Worm (Caenorhabditis elegans) whole organism, L4 larva: ENCODE data around the gene nspa-2.

Experiments used
- D1046.2 ChIP-seq: fragments of 200-800 bp; sonication (Bioruptor generic); IDR thresholded peaks from 2 replicates; pipeline ENCODE4 v1.3.6; 2022; ENCODE audit warnings: missing genetic modification characterization, missing compliant biosample characterization
- F10B5.3 ChIP-seq: sonication (generic microtip); optimal IDR thresholded peaks from 2 replicates; lab custom pipeline; 2016; ENCODE audit warnings: mild to moderate bottlenecking, missing genetic modification characterization, missing compliant biosample characterization
- F44E2.7 ChIP-seq: fragments of 200-800 bp; sonication (Bioruptor generic); IDR thresholded peaks from 2 replicates; pipeline ENCODE4 v2.1.2; 2022; ENCODE audit warnings: missing genetic modification characterization, missing compliant biosample characterization
- Y48G9A.11 ChIP-seq: fragments of 200-800 bp; sonication (Bioruptor generic); IDR thresholded peaks from 2 replicates; pipeline ENCODE4 v1.3.6; 2022; ENCODE audit warnings: missing genetic modification reagents, missing genetic modification characterization, missing compliant biosample characterization
- ZK337.2 ChIP-seq: fragments of 200-800 bp; sonication (Bioruptor generic); IDR thresholded peaks from 2 replicates; pipeline ENCODE4 v1.3.6; 2022; ENCODE audit warnings: missing genetic modification reagents, missing genetic modification characterization, missing compliant biosample characterization
- ZK546.5 ChIP-seq, 2 experiments: sonication (generic microtip); optimal IDR thresholded peaks; 2 replicates each; lab custom pipeline; 2017; ENCODE audit warnings: missing biosample characterization in 2 of 2, missing genetic modification characterization in 2 of 2
- aha-1 ChIP-seq: fragments of 150-350 bp; peaks from one replicate; lab custom pipeline; 2014; ENCODE audit warnings: missing biosample characterization, missing genetic modification characterization
- attf-4 ChIP-seq: sonication (generic microtip); optimal IDR thresholded peaks from 3 replicates; lab custom pipeline; 2017; ENCODE audit warnings: missing biosample characterization, missing genetic modification characterization
- ceh-28 ChIP-seq: fragments of 150-350 bp; optimal IDR thresholded peaks from 2 replicates; lab custom pipeline; 2014; ENCODE audit warnings: missing biosample characterization, missing genetic modification reagents, missing genetic modification characterization
- ceh-32 ChIP-seq: sonication (generic microtip); optimal IDR thresholded peaks from 2 replicates; lab custom pipeline; 2016; ENCODE audit warnings: mild to moderate bottlenecking, missing genetic modification characterization, missing compliant biosample characterization; ENCODE audit not compliant: poor library complexity
- ceh-44 ChIP-seq: fragments of 200-800 bp; sonication (Bioruptor generic); IDR thresholded peaks from 2 replicates; pipeline ENCODE4 v1.3.6; 2022; ENCODE audit warnings: missing genetic modification reagents, missing genetic modification characterization, missing compliant biosample characterization
- ceh-82 ChIP-seq: sonication (generic microtip); optimal IDR thresholded peaks from 2 replicates; lab custom pipeline; 2017; ENCODE audit warnings: missing biosample characterization, missing genetic modification characterization
- ces-1 ChIP-seq: fragments of 150-350 bp; sonication (generic microtip); optimal IDR thresholded peaks from 4 replicates; lab custom pipeline; 2014; ENCODE audit warnings: missing biosample characterization, missing genetic modification reagents, missing genetic modification characterization
- cey-2 ChIP-seq: sonication (generic microtip); optimal IDR thresholded peaks from 3 replicates; lab custom pipeline; 2017; ENCODE audit warnings: missing genetic modification characterization, mild to moderate bottlenecking, missing compliant biosample characterization, antibody characterized with exemption, borderline replicate concordance; ENCODE audit not compliant: insufficient read depth
- daf-12 ChIP-seq: fragments of 150-350 bp; optimal IDR thresholded peaks from 2 replicates; lab custom pipeline; 2014; ENCODE audit warnings: missing biosample characterization, missing genetic modification reagents, missing genetic modification characterization
- daf-16 ChIP-seq, 3 experiments: sonication (generic microtip); optimal IDR thresholded peaks; 2 replicates each; lab custom pipeline; 2016 to 2017; ENCODE audit warnings: missing genetic modification characterization in 3 of 3, missing genetic modification reagents in 3 of 3, mild to moderate bottlenecking in 2 of 3, missing compliant biosample characterization in 2 of 3, missing biosample characterization in 1 of 3, moderate library complexity in 1 of 3
- dmd-6 ChIP-seq: fragments of 200-800 bp; sonication (Bioruptor generic); IDR thresholded peaks from 2 replicates; pipeline ENCODE4 v1.3.6; 2022; ENCODE audit warnings: missing genetic modification reagents, missing genetic modification characterization, missing compliant biosample characterization
- dmd-8 ChIP-seq: fragments of 200-800 bp; sonication (Bioruptor generic); IDR thresholded peaks from 2 replicates; pipeline ENCODE4 v1.3.6; 2022; ENCODE audit warnings: missing genetic modification characterization, missing compliant biosample characterization
- dmd-9 ChIP-seq: fragments of 200-800 bp; sonication (Bioruptor generic); IDR thresholded peaks from 2 replicates; pipeline ENCODE4 v1.3.6; 2022; ENCODE audit warnings: missing genetic modification reagents, missing genetic modification characterization, missing compliant biosample characterization
- dpl-1 ChIP-seq: fragments of 150-350 bp; optimal IDR thresholded peaks from 2 replicates; lab custom pipeline; 2014; ENCODE audit warnings: missing biosample characterization, missing genetic modification reagents, missing genetic modification characterization
- dve-1 ChIP-seq: sonication (generic microtip); optimal IDR thresholded peaks from 2 replicates; lab custom pipeline; 2017; ENCODE audit warnings: antibody characterized with exemption, mild to moderate bottlenecking, missing genetic modification characterization, missing compliant biosample characterization; ENCODE audit not compliant: insufficient read depth
- egl-27 ChIP-seq: sonication (generic microtip); optimal IDR thresholded peaks from 3 replicates; lab custom pipeline; 2017; ENCODE audit warnings: missing biosample characterization, missing genetic modification reagents, missing genetic modification characterization
- fkh-10 ChIP-seq: fragments of 150-350 bp; optimal IDR thresholded peaks from 2 replicates; lab custom pipeline; 2014; ENCODE audit warnings: missing biosample characterization, missing genetic modification reagents, missing genetic modification characterization
- fos-1 ChIP-seq: fragments of 150-350 bp; optimal IDR thresholded peaks from 2 replicates; lab custom pipeline; 2014; ENCODE audit warnings: missing biosample characterization, missing genetic modification characterization
- hif-1 ChIP-seq, 2 experiments: sonication (generic microtip); optimal IDR thresholded peaks; 2 replicates each; lab custom pipeline; 2016 to 2017; ENCODE audit warnings: missing compliant biosample characterization in 2 of 2, missing genetic modification characterization in 2 of 2, missing genetic modification reagents in 2 of 2, missing genotype in 2 of 2, mild to moderate bottlenecking in 1 of 2
- hlh-11 ChIP-seq: fragments of 200-800 bp; sonication (Bioruptor generic); optimal IDR thresholded peaks from 2 replicates; lab custom pipeline; 2018; ENCODE audit warnings: mild to moderate bottlenecking, missing genetic modification characterization, missing compliant biosample characterization
- hmg-1.1 ChIP-seq: fragments of 200-800 bp; sonication (Bioruptor generic); IDR thresholded peaks from 2 replicates; pipeline ENCODE4 v1.3.6; 2022; ENCODE audit warnings: missing genetic modification reagents, missing genetic modification characterization, missing compliant biosample characterization
- lim-7 ChIP-seq: fragments of 200-800 bp; sonication (Bioruptor generic); IDR thresholded peaks from 2 replicates; pipeline ENCODE4 v1.3.6; 2022; ENCODE audit warnings: missing genetic modification characterization, missing compliant biosample characterization
- lin-29 ChIP-seq: fragments of 200-800 bp; sonication (Bioruptor generic); IDR thresholded peaks from 2 replicates; pipeline ENCODE4 v1.3.6; 2022; ENCODE audit warnings: missing genetic modification reagents, missing genetic modification characterization, missing compliant biosample characterization
- lin-38 ChIP-seq: fragments of 200-800 bp; sonication (Bioruptor generic); IDR thresholded peaks from 2 replicates; pipeline ENCODE4 v1.3.6; 2022; ENCODE audit warnings: missing genetic modification reagents, missing genetic modification characterization, missing compliant biosample characterization
- madf-5 ChIP-seq, 2 experiments: fragments of 200-800 bp; sonication (Bioruptor generic); IDR thresholded peaks; 2 replicates each; pipeline ENCODE4 v1.3.6; 2022; ENCODE audit warnings: missing compliant biosample characterization in 2 of 2, missing genetic modification characterization in 2 of 2
- mdt-29 ChIP-seq: fragments of 200-800 bp; sonication (Bioruptor generic); IDR thresholded peaks from 2 replicates; pipeline ENCODE4 v1.3.6; 2022; ENCODE audit warnings: missing genetic modification reagents, missing genetic modification characterization, missing compliant biosample characterization
- mxl-2 ChIP-seq: fragments of 200-800 bp; sonication (Bioruptor generic); conservative IDR thresholded peaks from 2 replicates; pipeline ENCODE4 v1.3.6; 2022; ENCODE audit warnings: missing genetic modification reagents, missing genetic modification characterization, missing compliant biosample characterization
- mxl-3 ChIP-seq: fragments of 200-800 bp; sonication (Bioruptor generic); optimal IDR thresholded peaks from 2 replicates; lab custom pipeline; 2018; ENCODE audit warnings: mild to moderate bottlenecking, missing genetic modification characterization, missing compliant biosample characterization
- nhr-237 ChIP-seq: sonication (generic microtip); optimal IDR thresholded peaks from 2 replicates; lab custom pipeline; 2017; ENCODE audit warnings: missing biosample characterization, missing genetic modification characterization
- nhr-25 ChIP-seq: sonication (generic microtip); optimal IDR thresholded peaks from 2 replicates; lab custom pipeline; 2017; ENCODE audit warnings: missing genetic modification characterization, mild to moderate bottlenecking, missing compliant biosample characterization, antibody characterized with exemption, moderate library complexity, borderline replicate concordance; ENCODE audit not compliant: insufficient read depth
- nhr-41 ChIP-seq: fragments of 200-800 bp; sonication (Bioruptor generic); IDR thresholded peaks from 2 replicates; pipeline ENCODE4 v1.3.6; 2022; ENCODE audit warnings: missing genetic modification reagents, missing genetic modification characterization, missing compliant biosample characterization
- nhr-6 ChIP-seq: fragments of 150-350 bp; optimal IDR thresholded peaks from 2 replicates; lab custom pipeline; 2014; ENCODE audit warnings: missing biosample characterization, missing genetic modification characterization
- nhr-76 ChIP-seq: fragments of 150-350 bp; optimal IDR thresholded peaks from 2 replicates; lab custom pipeline; 2014; ENCODE audit warnings: missing biosample characterization, missing genetic modification characterization
- nhr-77 ChIP-seq: fragments of 150-350 bp; optimal IDR thresholded peaks from 2 replicates; lab custom pipeline; 2014; ENCODE audit warnings: missing biosample characterization, missing genetic modification characterization
- rbr-2 ChIP-seq: sonication (generic microtip); optimal IDR thresholded peaks from 2 replicates; lab custom pipeline; 2016; ENCODE audit warnings: missing genotype, missing genetic modification characterization, missing compliant biosample characterization
- saeg-2 ChIP-seq: fragments of 200-800 bp; sonication (Bioruptor generic); IDR thresholded peaks from 2 replicates; pipeline ENCODE4 v1.3.6; 2022; ENCODE audit warnings: missing genetic modification reagents, missing genetic modification characterization, missing compliant biosample characterization
- sdz-12 ChIP-seq: fragments of 200-800 bp; sonication (Bioruptor generic); optimal IDR thresholded peaks from 2 replicates; lab custom pipeline; 2018; ENCODE audit warnings: mild to moderate bottlenecking, missing genetic modification characterization, missing compliant biosample characterization
- snpc-4 ChIP-seq: fragments of 150-350 bp; optimal IDR thresholded peaks from 2 replicates; lab custom pipeline; 2014; ENCODE audit warnings: missing biosample characterization, missing genetic modification characterization
- spr-1 ChIP-seq: sonication (generic microtip); optimal IDR thresholded peaks from 2 replicates; lab custom pipeline; 2016; ENCODE audit warnings: mild to moderate bottlenecking, missing genetic modification characterization, missing compliant biosample characterization
- spr-3 ChIP-seq: fragments of 200-800 bp; sonication (Bioruptor generic); optimal IDR thresholded peaks from 2 replicates; lab custom pipeline; 2018; ENCODE audit warnings: mild to moderate bottlenecking, missing genetic modification characterization, missing compliant biosample characterization
- tag-97 ChIP-seq: fragments of 200-800 bp; sonication (Bioruptor generic); IDR thresholded peaks from 2 replicates; pipeline ENCODE4 v1.3.6; 2022; ENCODE audit warnings: missing genetic modification characterization, missing compliant biosample characterization
- zag-1 ChIP-seq: fragments of 150-350 bp; optimal IDR thresholded peaks from 2 replicates; lab custom pipeline; 2014; ENCODE audit warnings: missing biosample characterization, missing genetic modification characterization
- zfp-2 ChIP-seq: sonication (generic microtip); optimal IDR thresholded peaks from 2 replicates; lab custom pipeline; 2016; ENCODE audit warnings: mild to moderate bottlenecking, missing genetic modification characterization, missing compliant biosample characterization
- zip-11 ChIP-seq: fragments of 200-800 bp; sonication (Bioruptor generic); IDR thresholded peaks from 2 replicates; pipeline ENCODE4 v1.3.6; 2022; ENCODE audit warnings: missing genetic modification characterization, missing compliant biosample characterization
- zip-2 ChIP-seq: fragments of 150-350 bp; optimal IDR thresholded peaks from 2 replicates; lab custom pipeline; 2014; ENCODE audit warnings: missing biosample characterization, missing genetic modification characterization

Gene nspa-2

DNA sequence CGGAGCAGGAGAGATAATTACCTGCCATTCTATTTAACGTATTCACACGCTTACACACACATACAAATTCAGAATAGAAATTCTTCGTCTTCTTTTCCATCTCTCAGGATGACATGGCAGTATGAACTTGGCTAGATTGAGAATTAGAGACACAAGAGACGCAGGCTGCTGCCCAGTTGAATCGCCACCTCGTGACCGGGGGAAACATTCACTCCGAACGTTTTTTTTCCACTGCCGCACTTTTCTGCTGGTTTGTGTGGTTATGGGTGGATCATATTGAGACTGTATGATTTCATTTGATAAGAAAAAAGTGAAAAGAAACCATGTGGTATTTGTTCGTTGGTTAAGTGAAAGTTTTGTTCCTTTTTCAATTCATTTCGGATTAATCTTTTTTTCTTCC, 41.3 kb upstream of the nspa-2 start (continued):
- TF ChIP-seq egl-27 (tag; lab: Kevin White, UChicago): no peak
- TF ChIP-seq daf-16 (GFP tag; optimal IDR thresholded peaks at IDR 0.05; lab: Kevin White, UChicago): no peak
- TF ChIP-seq daf-16 (tag; optimal IDR thresholded peaks at IDR 0.05; lab: Kevin White, UChicago): peak; percentile 74
- TF ChIP-seq ceh-28: no peak
- TF ChIP-seq F44E2.7 (GFP tag; lab: Robert Waterston, UW): no peak
- no peak for TF ChIP-seq nhr-76 (tag; lab: Kevin White, UChicago)
- no peak for TF ChIP-seq daf-12
- no peak for TF ChIP-seq ces-1
- TF ChIP-seq dmd-9 (GFP tag; lab: Robert Waterston, UW): no peak
- TF ChIP-seq lin-38 (GFP tag; lab: Robert Waterston, UW): 0 out of 2 replicates have a peak, but pooled peaks have one; percentile 18
- no peak for TF ChIP-seq lin-29 (GFP tag; lab: Robert Waterston, UW)
- no peak for TF ChIP-seq D1046.2
- TF ChIP-seq madf-5 (GFP tag; IDR thresholded peaks at IDR 0.05; lab: Robert Waterston, UW): no peak
- no peak for TF ChIP-seq lim-7 (GFP tag; lab: Robert Waterston, UW)
- TF ChIP-seq zip-11 (GFP tag; lab: Robert Waterston, UW): no peak
- TF ChIP-seq zfp-2: no peak
- TF ChIP-seq ceh-32 (tag; lab: Kevin White, UChicago): no peak
- TF ChIP-seq nhr-41 (GFP tag; lab: Robert Waterston, UW): 0 out of 2 replicates have a peak, but pooled peaks have one; percentile 12
- TF ChIP-seq fkh-10 (GFP tag; lab: Kevin White, UChicago): no peak
- no peak for TF ChIP-seq rbr-2
- peak; percentile 91 for TF ChIP-seq dve-1 (tag; lab: Kevin White, UChicago)
- TF ChIP-seq dpl-1: peak; percentile 31
- TF ChIP-seq mxl-2 (GFP tag; lab: Robert Waterston, UW): 0 out of 2 replicates have a peak, but pooled peaks have one; percentile 34
- TF ChIP-seq spr-3 (GFP tag; lab: Kevin White, UChicago): no peak
- no peak for TF ChIP-seq F10B5.3 (tag; lab: Kevin White, UChicago)
- no peak for TF ChIP-seq ceh-44
- no peak for TF ChIP-seq ceh-82
- TF ChIP-seq fos-1 (tag; lab: Kevin White, UChicago): no peak
- TF ChIP-seq Y48G9A.11 (GFP tag; lab: Robert Waterston, UW): no peak
- TF ChIP-seq nhr-6 (tag; lab: Kevin White, UChicago): peak; percentile 24
- TF ChIP-seq cey-2 (tag; lab: Kevin White, UChicago): peak; percentile 87
- peak in 1 of 2 experiments; percentile 61 for TF ChIP-seq hif-1 (tag; optimal IDR thresholded peaks at IDR 0.05; lab: Kevin White, UChicago)
- peak; percentile 96 for TF ChIP-seq mxl-3 (GFP tag; lab: Kevin White, UChicago)
- no peak for TF ChIP-seq attf-4 (tag; lab: Kevin White, UChicago)
- TF ChIP-seq nhr-77 (tag; lab: Kevin White, UChicago): peak; percentile 74
- TF ChIP-seq ZK337.2 (GFP tag; lab: Robert Waterston, UW): no peak
- peak; percentile 99 for TF ChIP-seq aha-1 (tag; lab: Kevin White, UChicago)
- peak; percentile 44 for TF ChIP-seq spr-1 (tag; lab: Kevin White, UChicago)
- TF ChIP-seq saeg-2 (GFP tag; lab: Robert Waterston, UW): peak; percentile 57; the same call in 1 of the 2 replicates
- TF ChIP-seq hmg-1.1 (GFP tag; lab: Robert Waterston, UW): peak; percentile 75
- no peak for TF ChIP-seq dmd-8 (GFP tag; lab: Robert Waterston, UW)
- no peak for TF ChIP-seq nhr-237
- peak; percentile 4 for TF ChIP-seq sdz-12 (GFP tag; lab: Kevin White, UChicago)
- no peak for TF ChIP-seq nhr-25 (tag; lab: Kevin White, UChicago)
- peak; percentile 97 for TF ChIP-seq hlh-11 (tag; lab: Kevin White, UChicago)
- no peak for TF ChIP-seq mdt-29 (GFP tag; lab: Robert Waterston, UW)
- TF ChIP-seq zag-1: no peak
- TF ChIP-seq snpc-4 (tag; lab: Kevin White, UChicago): no peak
- peak; percentile 84 for TF ChIP-seq dmd-6 (GFP tag; lab: Robert Waterston, UW)
- no peak for TF ChIP-seq zip-2 (tag; lab: Kevin White, UChicago)
- TF ChIP-seq tag-97 (GFP tag; lab: Robert Waterston, UW): no peak
- TF ChIP-seq ZK546.5 (tag; optimal IDR thresholded peaks at IDR 0.05; lab: Kevin White, UChicago): no peak
